Worm (Caenorhabditis elegans) whole organism, young adult: ENCODE data around the gene sra-6.
A peak's percentile ranks its signal among the peaks of the same experiment; 100 is the strongest.

ENCODE experiments used
- B0261.1 ChIP-seq: sonication (generic microtip); optimal IDR thresholded peaks from 2 replicates; lab custom pipeline; 2016; ENCODE audit warnings: mild to moderate bottlenecking, missing genetic modification characterization, moderate library complexity, missing compliant biosample characterization
- C17E4.6 ChIP-seq: fragments of 200-800 bp; sonication (Bioruptor generic); IDR thresholded peaks from 2 replicates; pipeline ENCODE4 v1.3.6; 2022; ENCODE audit warnings: missing genetic modification reagents, missing genetic modification characterization, missing compliant biosample characterization
- F10E7.11 ChIP-seq: sonication (generic microtip); optimal IDR thresholded peaks from 2 replicates; lab custom pipeline; 2017; ENCODE audit warnings: mild to moderate bottlenecking, missing genetic modification characterization, moderate library complexity, missing compliant biosample characterization
- F23B12.7 ChIP-seq: sonication (generic microtip); optimal IDR thresholded peaks from 2 replicates; lab custom pipeline; 2017; ENCODE audit warnings: missing genetic modification characterization, mild to moderate bottlenecking, missing compliant biosample characterization, antibody characterized with exemption, moderate library complexity; ENCODE audit not compliant: insufficient read depth
- F37B4.10 ChIP-seq: fragments of 200-800 bp; sonication (Bioruptor generic); IDR thresholded peaks from 2 replicates; pipeline ENCODE4 v1.3.6; 2022; ENCODE audit warnings: missing genetic modification characterization, missing compliant biosample characterization
- F39B2.1 ChIP-seq: fragments of 200-800 bp; sonication (Bioruptor generic); IDR thresholded peaks from 2 replicates; pipeline ENCODE4 v1.3.6; 2022; ENCODE audit warnings: missing genetic modification reagents, missing genetic modification characterization, missing compliant biosample characterization
- F49E8.2 ChIP-seq: sonication (generic microtip); optimal IDR thresholded peaks from 3 replicates; lab custom pipeline; 2017; ENCODE audit warnings: missing genetic modification characterization, mild to moderate bottlenecking, missing compliant biosample characterization, antibody characterized with exemption, moderate library complexity; ENCODE audit not compliant: insufficient read depth
- F57A8.1 ChIP-seq: fragments of 200-800 bp; sonication (Bioruptor generic); optimal IDR thresholded peaks from 2 replicates; lab custom pipeline; 2018; ENCODE audit warnings: mild to moderate bottlenecking, missing genetic modification characterization, moderate library complexity, missing compliant biosample characterization
- K12H6.12 ChIP-seq: fragments of 200-800 bp; sonication (Bioruptor generic); optimal IDR thresholded peaks from 2 replicates; lab custom pipeline; 2018; ENCODE audit warnings: mild to moderate bottlenecking, missing genetic modification characterization, missing compliant biosample characterization
- T07F8.4 ChIP-seq: sonication (generic microtip); optimal IDR thresholded peaks from 2 replicates; lab custom pipeline; 2016; ENCODE audit warnings: mild to moderate bottlenecking, missing genetic modification characterization, moderate library complexity, missing compliant biosample characterization
- ZK185.1 ChIP-seq: sonication (generic microtip); optimal IDR thresholded peaks from 2 replicates; lab custom pipeline; 2016; ENCODE audit warnings: mild to moderate bottlenecking, missing genetic modification characterization, missing compliant biosample characterization; ENCODE audit not compliant: poor library complexity, severe bottlenecking
- ama-1 ChIP-seq, 3 experiments: fragments of 150-350 bp in 1 of 3; sonication (generic microtip) in 2 of 3; optimal IDR thresholded peaks; 2 replicates each; lab custom pipeline; 2014 to 2018; ENCODE audit warnings: missing biosample characterization in 2 of 3, missing genetic modification characterization in 2 of 3, missing genetic modification reagents in 2 of 3
- aptf-2 ChIP-seq: fragments of 200-800 bp; sonication (Bioruptor generic); conservative IDR thresholded peaks from 2 replicates; pipeline ENCODE4 v1.3.6; 2022; ENCODE audit warnings: missing genetic modification reagents, missing genetic modification characterization, missing compliant biosample characterization
- aptf-3 ChIP-seq: fragments of 200-800 bp; sonication (Bioruptor generic); IDR thresholded peaks from 2 replicates; pipeline ENCODE4 v1.3.6; 2022; ENCODE audit warnings: missing genetic modification characterization, missing compliant biosample characterization
- attf-3 ChIP-seq: fragments of 200-800 bp; sonication (Bioruptor generic); conservative IDR thresholded peaks from 2 replicates; pipeline ENCODE4 v1.3.6; 2022; ENCODE audit warnings: missing genetic modification reagents, missing genetic modification characterization, missing compliant biosample characterization
- bed-2 ChIP-seq: fragments of 200-800 bp; sonication (Bioruptor generic); IDR thresholded peaks from 2 replicates; pipeline ENCODE4 v1.3.6; 2022; ENCODE audit warnings: missing genetic modification reagents, missing genetic modification characterization, missing compliant biosample characterization
- ccch-3 ChIP-seq: fragments of 200-800 bp; sonication (Bioruptor generic); optimal IDR thresholded peaks from 2 replicates; lab custom pipeline; 2018; ENCODE audit warnings: mild to moderate bottlenecking, missing genetic modification characterization, missing compliant biosample characterization
- cebp-1 ChIP-seq, 2 experiments: fragments of 200-800 bp in 1 of 2; sonication (Bioruptor generic) in 1 of 2; sonication (generic microtip) in 1 of 2; IDR thresholded peaks in 1 of 2; optimal IDR thresholded peaks in 1 of 2; 2 replicates each; pipeline versions ENCODE4 v1.3.6 to Lab custom; 2017 to 2022; ENCODE audit warnings: missing compliant biosample characterization in 2 of 2, missing genetic modification characterization in 2 of 2, mild to moderate bottlenecking in 1 of 2, missing genetic modification reagents in 1 of 2, moderate library complexity in 1 of 2
- cebp-2 ChIP-seq: fragments of 200-800 bp; sonication (Bioruptor generic); IDR thresholded peaks from 2 replicates; pipeline ENCODE4 v1.3.6; 2022; ENCODE audit warnings: missing genetic modification characterization, missing compliant biosample characterization
- ceh-27 ChIP-seq: fragments of 200-800 bp; sonication (Bioruptor generic); optimal IDR thresholded peaks from 2 replicates; lab custom pipeline; 2018; ENCODE audit warnings: mild to moderate bottlenecking, missing genetic modification characterization, moderate library complexity, missing compliant biosample characterization
- chd-7 ChIP-seq: sonication (generic microtip); optimal IDR thresholded peaks from 2 replicates; lab custom pipeline; 2016; ENCODE audit warnings: mild to moderate bottlenecking, missing genetic modification characterization, moderate library complexity, missing compliant biosample characterization
- die-1 ChIP-seq: sonication (generic microtip); optimal IDR thresholded peaks from 2 replicates; lab custom pipeline; 2016; ENCODE audit warnings: missing genotype, mild to moderate bottlenecking, missing genetic modification characterization, missing compliant biosample characterization
- ets-4 ChIP-seq: fragments of 200-800 bp; sonication (Bioruptor generic); optimal IDR thresholded peaks from 2 replicates; lab custom pipeline; 2018; ENCODE audit warnings: mild to moderate bottlenecking, missing genetic modification characterization, missing compliant biosample characterization
- gei-17 ChIP-seq: fragments of 200-800 bp; sonication (Bioruptor generic); optimal IDR thresholded peaks from 2 replicates; lab custom pipeline; 2018; ENCODE audit warnings: mild to moderate bottlenecking, missing genetic modification characterization, missing compliant biosample characterization
- him-1 ChIP-seq: sonication (generic microtip); optimal IDR thresholded peaks from 2 replicates; lab custom pipeline; 2016; ENCODE audit warnings: missing genotype, missing genetic modification reagents, missing genetic modification characterization, missing compliant biosample characterization
- hlh-12 ChIP-seq: sonication (generic microtip); optimal IDR thresholded peaks from 2 replicates; lab custom pipeline; 2016; ENCODE audit warnings: missing genetic modification characterization, missing compliant biosample characterization
- hmg-20 ChIP-seq: fragments of 200-800 bp; sonication (Bioruptor generic); IDR thresholded peaks from 2 replicates; pipeline ENCODE4 v1.3.6; 2022; ENCODE audit warnings: missing genetic modification reagents, missing genetic modification characterization, missing compliant biosample characterization
- hsf-1 ChIP-seq: fragments of 200-800 bp; sonication (Bioruptor generic); IDR thresholded peaks from 2 replicates; pipeline ENCODE4 v1.3.6; 2022; ENCODE audit warnings: missing genetic modification reagents, missing genetic modification characterization, missing compliant biosample characterization
- let-607 ChIP-seq, 2 experiments: fragments of 200-800 bp in 1 of 2; sonication (Bioruptor generic) in 1 of 2; sonication (generic microtip) in 1 of 2; optimal IDR thresholded peaks; 2 replicates each; lab custom pipeline; 2016 to 2018; ENCODE audit warnings: mild to moderate bottlenecking in 2 of 2, missing compliant biosample characterization in 2 of 2, missing genetic modification characterization in 2 of 2, moderate library complexity in 2 of 2, missing genotype in 1 of 2
- lin-35 ChIP-seq, 3 experiments: fragments of 150-350 bp in 2 of 3; sonication (generic microtip) in 1 of 3; optimal IDR thresholded peaks; 2 replicates each; lab custom pipeline; 2014 to 2018; ENCODE audit warnings: missing biosample characterization in 3 of 3, missing genetic modification characterization in 3 of 3, missing genetic modification reagents in 3 of 3
- lin-40 ChIP-seq: sonication (generic microtip); optimal IDR thresholded peaks from 2 replicates; lab custom pipeline; 2016; ENCODE audit warnings: missing genetic modification characterization, mild to moderate bottlenecking, missing compliant biosample characterization, missing genotype, missing genetic modification reagents
- madf-3 ChIP-seq: fragments of 200-800 bp; sonication (Bioruptor generic); IDR thresholded peaks from 2 replicates; pipeline ENCODE4 v1.3.6; 2022; ENCODE audit warnings: missing genetic modification reagents, missing genetic modification characterization, missing compliant biosample characterization
- mcd-1 ChIP-seq: fragments of 200-800 bp; sonication (Bioruptor generic); IDR thresholded peaks from 2 replicates; pipeline ENCODE4 v1.3.6; 2022; ENCODE audit warnings: missing genetic modification reagents, missing genetic modification characterization, missing compliant biosample characterization
- mes-4 ChIP-seq: sonication (generic microtip); optimal IDR thresholded peaks from 2 replicates; lab custom pipeline; 2016; ENCODE audit warnings: missing genotype, missing genetic modification characterization, missing compliant biosample characterization
- pbrm-1 ChIP-seq: fragments of 200-800 bp; sonication (Bioruptor generic); IDR thresholded peaks from 2 replicates; pipeline ENCODE4 v1.3.6; 2022; ENCODE audit warnings: missing genetic modification reagents, missing genetic modification characterization, missing compliant biosample characterization
- rcor-1 ChIP-seq: fragments of 200-800 bp; sonication (Bioruptor generic); IDR thresholded peaks from 2 replicates; pipeline ENCODE4 v1.3.6; 2022; ENCODE audit warnings: missing genetic modification reagents, missing genetic modification characterization, missing compliant biosample characterization
- sea-2 ChIP-seq: fragments of 200-800 bp; sonication (Bioruptor generic); IDR thresholded peaks from 2 replicates; pipeline ENCODE4 v1.3.6; 2022; ENCODE audit warnings: missing genetic modification characterization, missing compliant biosample characterization
- snpc-1.1 ChIP-seq: sonication (generic microtip); optimal IDR thresholded peaks from 2 replicates; lab custom pipeline; 2017; ENCODE audit warnings: missing genetic modification characterization, mild to moderate bottlenecking, missing compliant biosample characterization, antibody characterized with exemption, moderate library complexity, missing genotype, missing genetic modification reagents; ENCODE audit not compliant: insufficient read depth
- snpc-3.4 ChIP-seq: sonication (generic microtip); optimal IDR thresholded peaks from 2 replicates; lab custom pipeline; 2017; ENCODE audit warnings: missing genetic modification characterization, mild to moderate bottlenecking, missing compliant biosample characterization, antibody characterized with exemption, moderate library complexity, missing genotype, missing genetic modification reagents
- snpc-4 ChIP-seq, 5 experiments: fragments of 150-350 bp in 1 of 5; sonication (generic microtip) in 4 of 5; optimal IDR thresholded peaks; 2 replicates each; lab custom pipeline; 2014 to 2018; ENCODE audit warnings: missing genetic modification characterization in 5 of 5, missing biosample characterization in 3 of 5, antibody characterized with exemption in 2 of 5, mild to moderate bottlenecking in 2 of 5, missing compliant biosample characterization in 2 of 5, missing genotype in 2 of 5, moderate library complexity in 2 of 5, missing genetic modification reagents in 1 of 5
- tbp1 ChIP-seq: fragments of 200-800 bp; sonication (Bioruptor generic); optimal IDR thresholded peaks from 2 replicates; lab custom pipeline; 2018; ENCODE audit warnings: mild to moderate bottlenecking, missing genetic modification characterization, missing compliant biosample characterization
- unc-130 ChIP-seq: sonication (generic microtip); optimal IDR thresholded peaks from 2 replicates; lab custom pipeline; 2016; ENCODE audit warnings: missing genetic modification reagents, missing genetic modification characterization, missing compliant biosample characterization
- xnd-1 ChIP-seq: sonication (generic microtip); optimal IDR thresholded peaks from 2 replicates; lab custom pipeline; 2016; ENCODE audit warnings: missing genotype, missing genetic modification reagents, missing genetic modification characterization, missing compliant biosample characterization
- ztf-18 ChIP-seq: sonication (generic microtip); optimal IDR thresholded peaks from 2 replicates; lab custom pipeline; 2016; ENCODE audit warnings: missing genotype, mild to moderate bottlenecking, missing genetic modification characterization, missing compliant biosample characterization
- ztf-3 ChIP-seq: fragments of 200-800 bp; sonication (Bioruptor generic); optimal IDR thresholded peaks from 2 replicates; lab custom pipeline; 2018; ENCODE audit warnings: mild to moderate bottlenecking, missing genetic modification characterization, missing compliant biosample characterization
- ztf-6 ChIP-seq: fragments of 200-800 bp; sonication (Bioruptor generic); IDR thresholded peaks from 2 replicates; pipeline ENCODE4 v1.3.6; 2022; ENCODE audit warnings: missing genetic modification reagents, missing genetic modification characterization, missing compliant biosample characterization

The sra-6 gene

ce11 chrII:9591071-9591470 lies 40.5 kb upstream of the sra-6 start, which contains the start of the genes E02H1.1 and tag-124 (continued):
- TF ChIP-seq B0261.1 (tag; lab: Kevin White, UChicago): no peak
- no peak for TF ChIP-seq mes-4 (tag; lab: Kevin White, UChicago)
- TF ChIP-seq pbrm-1: no peak
- TF ChIP-seq lin-35 (GFP tag; optimal IDR thresholded peaks at IDR 0.05; lab: Kevin White, UChicago): peak in 1 of 3 experiments; percentile 48
- TF ChIP-seq snpc-1.1: no peak
- no peak for TF ChIP-seq F10E7.11 (tag; lab: Kevin White, UChicago)
- no peak for TF ChIP-seq hsf-1 (GFP tag; lab: Robert Waterston, UW)
- peak in 1 of 2 experiments; percentile 62 for TF ChIP-seq let-607 (tag; optimal IDR thresholded peaks at IDR 0.05; lab: Kevin White, UChicago)
- no peak for TF ChIP-seq cebp-2 (GFP tag; lab: Robert Waterston, UW)
- TF ChIP-seq tbp1: peak; percentile 21
- TF ChIP-seq ZK185.1 (tag; lab: Kevin White, UChicago): peak; percentile 93
- TF ChIP-seq bed-2: 0 out of 2 replicates have a peak, but pooled peaks have one; percentile 34
- no peak for TF ChIP-seq hmg-20 (GFP tag; lab: Robert Waterston, UW)
- no peak for TF ChIP-seq F49E8.2 (tag; lab: Kevin White, UChicago)
- peak; percentile 29 for TF ChIP-seq chd-7 (tag; lab: Kevin White, UChicago)
- no peak for TF ChIP-seq F39B2.1
- peak; percentile 5 for TF ChIP-seq ccch-3 (GFP tag; lab: Kevin White, UChicago)
- TF ChIP-seq madf-3: 0 out of 2 replicates have a peak, but pooled peaks have one; percentile 49
- TF ChIP-seq ets-4: no peak
- TF ChIP-seq sea-2: no peak
- no peak for TF ChIP-seq F23B12.7 (tag; lab: Kevin White, UChicago)
- TF ChIP-seq hlh-12 (tag; lab: Kevin White, UChicago): no peak
- no peak for TF ChIP-seq ama-1 (optimal IDR thresholded peaks at IDR 0.05; lab: Kevin White, UChicago)
- TF ChIP-seq ama-1 (GFP tag; optimal IDR thresholded peaks at IDR 0.05; lab: Kevin White, UChicago): no peak
- no peak for TF ChIP-seq aptf-2 (GFP tag; lab: Robert Waterston, UW)
- TF ChIP-seq cebp-1 (GFP tag; IDR thresholded peaks at IDR 0.05; lab: Robert Waterston, UW): no peak
- TF ChIP-seq cebp-1 (tag; optimal IDR thresholded peaks at IDR 0.05; lab: Kevin White, UChicago): peak; percentile 58
- peak; percentile 63; the same call in 1 of the 2 replicates for TF ChIP-seq mcd-1 (GFP tag; lab: Robert Waterston, UW)
- peak; percentile 48 for TF ChIP-seq K12H6.12 (tag; lab: Kevin White, UChicago)
- TF ChIP-seq rcor-1 (GFP tag; lab: Robert Waterston, UW): peak; percentile 62
- TF ChIP-seq F37B4.10 (GFP tag; lab: Robert Waterston, UW): no peak
- no peak for TF ChIP-seq die-1 (tag; lab: Kevin White, UChicago)
- peak; percentile 60 for TF ChIP-seq snpc-3.4 (tag; lab: Kevin White, UChicago)
- TF ChIP-seq C17E4.6: no peak
- no peak for TF ChIP-seq ztf-18 (tag; lab: Kevin White, UChicago)
- peak; percentile 2 for TF ChIP-seq xnd-1 (tag; lab: Kevin White, UChicago)
- peak; percentile 70 for TF ChIP-seq lin-40 (tag; lab: Kevin White, UChicago)
- TF ChIP-seq F57A8.1: no peak
- no peak for TF ChIP-seq T07F8.4 (tag; lab: Kevin White, UChicago)
- TF ChIP-seq attf-3 (GFP tag; lab: Robert Waterston, UW): peak; percentile 59
- TF ChIP-seq unc-130 (GFP tag; lab: Kevin White, UChicago): peak; percentile 82
- peak; percentile 40 for TF ChIP-seq him-1 (tag; lab: Kevin White, UChicago)
- peak; percentile 69 for TF ChIP-seq ceh-27 (GFP tag; lab: Kevin White, UChicago)
- no peak for TF ChIP-seq gei-17 (GFP tag; lab: Kevin White, UChicago)
- TF ChIP-seq snpc-4 (GFP tag; optimal IDR thresholded peaks at IDR 0.05; lab: Kevin White, UChicago): no peak
- TF ChIP-seq snpc-4 (tag; optimal IDR thresholded peaks at IDR 0.05; lab: Kevin White, UChicago): peak in 2 of 4 experiments; percentile 22 to 29
- TF ChIP-seq ztf-3 (GFP tag; lab: Kevin White, UChicago): no peak
- 0 out of 2 replicates have a peak, but pooled peaks have one; percentile 34 for TF ChIP-seq ztf-6 (GFP tag; lab: Robert Waterston, UW)
- no peak for TF ChIP-seq aptf-3 (GFP tag; lab: Robert Waterston, UW)
